Fruit fly (Drosophila melanogaster): ENCODE data around the gene CG5078.
A peak's percentile ranks its signal among the peaks of the same experiment; 100 is the strongest.

The CG5078 gene

dm6 chr3L:20516519-20517178, 10.8 kb downstream of the CG5078 start (continued):
- TF ChIP-seq exex (tag; optimal IDR thresholded peaks at IDR 0.05) (peak; percentile 29), phol (tag; optimal IDR thresholded peaks at IDR 0.05) (peak; percentile 62), CG7963 (GFP tag; IDR thresholded peaks at IDR 0.05; ENCODE audit: partially characterized antibody) (no peak), prd (optimal IDR thresholded peaks at IDR 0.05) (no peak), prd (GFP tag; IDR thresholded peaks at IDR 0.05) (peak; percentile 67), Deaf1 (tag; optimal IDR thresholded peaks at IDR 0.05) (peak; percentile 61), Med (GFP tag) (peak; percentile 75), CG4404 (GFP tag; IDR thresholded peaks at IDR 0.05) (0 out of 2 replicates have a peak, but pooled peaks have one; percentile 34), CG12071 (GFP tag; optimal IDR thresholded peaks at IDR 0.05) (peak; percentile 41), CG30403 (GFP tag; optimal IDR thresholded peaks at IDR 0.05) (peak; percentile 47), fd96Cb (tag; optimal IDR thresholded peaks at IDR 0.05) (peak; percentile 59), CG8388 (GFP tag; optimal IDR thresholded peaks at IDR 0.05) (peak; percentile 66), CG14710 (tag; optimal IDR thresholded peaks at IDR 0.05) (peak; percentile 41), chinmo (GFP tag; IDR thresholded peaks at IDR 0.05; ENCODE audit: partially characterized antibody) (peak; percentile 73; the same call in 1 of the 4 replicates), CG8924 (tag; optimal IDR thresholded peaks at IDR 0.05) (peak; percentile 61), Sox100B (GFP tag; optimal IDR thresholded peaks at IDR 0.05) (peak; percentile 57), her (GFP tag; optimal IDR thresholded peaks at IDR 0.05) (peak; percentile 92), NC2α (GFP tag; optimal IDR thresholded peaks at IDR 0.05) (no peak), eyg (GFP tag; optimal IDR thresholded peaks at IDR 0.05) (no peak), CG15011 (GFP tag; optimal IDR thresholded peaks at IDR 0.05) (peak; percentile 35), YL-1 (GFP tag; optimal IDR thresholded peaks at IDR 0.05) (peak; percentile 27), CG13624 (GFP tag; optimal IDR thresholded peaks at IDR 0.05) (no peak), sisA (GFP tag; IDR thresholded peaks at IDR 0.05) (peak; percentile 38; the same call in 1 of the 2 replicates), CG8359 (GFP tag; optimal IDR thresholded peaks at IDR 0.05; ENCODE audit: borderline replicate concordance) (peak; percentile 38), CG17802 (tag; optimal IDR thresholded peaks at IDR 0.05) (no peak), CG14441 (GFP tag; IDR thresholded peaks at IDR 0.05) (peak; percentile 49; the same call in 1 of the 2 replicates), Chrac-16 (GFP tag; optimal IDR thresholded peaks at IDR 0.05) (peak; percentile 48), CG17829 (tag; optimal IDR thresholded peaks at IDR 0.05) (peak; percentile 65), CG1233 (GFP tag; optimal IDR thresholded peaks at IDR 0.05) (peak; percentile 56), Hand (GFP tag; optimal IDR thresholded peaks at IDR 0.05) (peak; percentile 44), CG10543 (GFP tag; optimal IDR thresholded peaks at IDR 0.05) (peak; percentile 61), Neu2 (GFP tag; optimal IDR thresholded peaks at IDR 0.05; ENCODE audit: borderline replicate concordance) (no peak), sc (optimal IDR thresholded peaks at IDR 0.05) (no peak), sc (GFP tag; optimal IDR thresholded peaks at IDR 0.05) (peak; percentile 23), NC2β (GFP tag; optimal IDR thresholded peaks at IDR 0.05) (no peak), gce (GFP tag; IDR thresholded peaks at IDR 0.05) (0 out of 3 replicates have a peak, but pooled peaks have one; percentile 53), CG17385 (GFP tag; optimal IDR thresholded peaks at IDR 0.05) (peak; percentile 33), Sry-δ (GFP tag; optimal IDR thresholded peaks at IDR 0.05) (no peak), CG13424 (tag; optimal IDR thresholded peaks at IDR 0.05) (peak; percentile 61), CG17912 (GFP tag; optimal IDR thresholded peaks at IDR 0.05) (peak; percentile 38), sd (tag; optimal IDR thresholded peaks at IDR 0.05) (peak; percentile 31), luna (GFP tag; optimal IDR thresholded peaks at IDR 0.05) (no peak), Ssrp (tag; optimal IDR thresholded peaks at IDR 0.05) (peak; percentile 51), lov (optimal IDR thresholded peaks at IDR 0.05) (no peak), lov (GFP tag; IDR thresholded peaks at IDR 0.05) (no peak), Drgx (GFP tag; IDR thresholded peaks at IDR 0.05) (no peak), Adf1 (GFP tag; IDR thresholded peaks at IDR 0.05) (peak; percentile 20; the same call in 1 of the 2 replicates), CG2116 (GFP tag; optimal IDR thresholded peaks at IDR 0.05) (peak; percentile 7), row (GFP tag; IDR thresholded peaks at IDR 0.05) (peak; percentile 83), ken (GFP tag; IDR thresholded peaks at IDR 0.05) (0 out of 3 replicates have a peak, but pooled peaks have one; percentile 12)
